Fruit fly (Drosophila melanogaster) whole organism, wandering third instar larva: ENCODE data around the gene BG642312.

Experiments used
- Abd-B ChIP-seq: fragments of >200 bp; optimal IDR thresholded peaks from 2 replicates; lab custom pipeline; 2017; ENCODE audit warnings: missing biosample characterization, missing genetic modification characterization
- CG32264 ChIP-seq: fragments of 200-800 bp; sonication (Bioruptor generic); optimal IDR thresholded peaks from 2 replicates; lab custom pipeline; 2016; ENCODE audit warnings: missing biosample characterization, missing genetic modification characterization
- CG9705 ChIP-seq: fragments of 200-800 bp; sonication (Bioruptor generic); optimal IDR thresholded peaks from 2 replicates; lab custom pipeline; 2018; ENCODE audit warnings: missing biosample characterization, mild to moderate bottlenecking, missing genetic modification characterization
- CrebA ChIP-seq: fragments of 200-800 bp; sonication (Bioruptor generic); optimal IDR thresholded peaks from 2 replicates; lab custom pipeline; 2016; ENCODE audit warnings: missing biosample characterization, mild to moderate bottlenecking, missing genetic modification characterization, borderline replicate concordance
- Dfd ChIP-seq: fragments of >200 bp; optimal IDR thresholded peaks from 2 replicates; lab custom pipeline; 2017; ENCODE audit warnings: missing biosample characterization, missing genetic modification characterization
- Dif ChIP-seq: fragments of 200-275, 200-300 bp; sonication (Bioruptor generic); optimal IDR thresholded peaks from 2 replicates; lab custom pipeline; 2018; ENCODE audit warnings: missing biosample characterization, missing genetic modification characterization; ENCODE audit not compliant: partially characterized antibody
- GATAd ChIP-seq: sonication (Bioruptor generic); optimal IDR thresholded peaks from 2 replicates; lab custom pipeline; 2016; ENCODE audit warnings: missing biosample characterization, missing genetic modification characterization
- HLH106 ChIP-seq: fragments of 200-800 bp; optimal IDR thresholded peaks from 3 replicates; lab custom pipeline; 2019; ENCODE audit warnings: missing biosample characterization, mild to moderate bottlenecking, missing genetic modification characterization, moderate library complexity
- Hnf4 ChIP-seq: fragments of 200-800 bp; sonication (Bioruptor generic); optimal IDR thresholded peaks from 2 replicates; lab custom pipeline; 2016; ENCODE audit warnings: missing biosample characterization, mild to moderate bottlenecking, missing genetic modification characterization
- Hr78 ChIP-seq: fragments of >200 bp; optimal IDR thresholded peaks from 2 replicates; lab custom pipeline; 2017; ENCODE audit warnings: missing biosample characterization, missing genetic modification characterization
- Hr83 ChIP-seq: fragments of 200-300 bp; sonication (Bioruptor generic); optimal IDR thresholded peaks from 2 replicates; lab custom pipeline; 2016; ENCODE audit warnings: missing biosample characterization, mild to moderate bottlenecking, missing genetic modification characterization, moderate library complexity; ENCODE audit not compliant: poor library complexity, severe bottlenecking
- Jra ChIP-seq: sonication (Bioruptor generic); optimal IDR thresholded peaks from 2 replicates; lab custom pipeline; 2016; ENCODE audit warnings: missing biosample characterization, missing genetic modification characterization
- Mio ChIP-seq: sonication (Bioruptor generic); optimal IDR thresholded peaks from 2 replicates; lab custom pipeline; 2016; ENCODE audit warnings: missing biosample characterization, missing genetic modification characterization
- Myc ChIP-seq: fragments of >200 bp; optimal IDR thresholded peaks from 2 replicates; lab custom pipeline; 2017
- N ChIP-seq: fragments of >200 bp; optimal IDR thresholded peaks from 2 replicates; lab custom pipeline; 2018; ENCODE audit warnings: missing biosample characterization, missing external identifiers, missing genetic modification characterization
- OdsH ChIP-seq: fragments of 200-800 bp; sonication (Bioruptor generic); optimal IDR thresholded peaks from 2 replicates; lab custom pipeline; 2016; ENCODE audit warnings: missing biosample characterization, mild to moderate bottlenecking, missing genetic modification characterization
- Rel ChIP-seq, 2 experiments: fragments of 200-800 bp; sonication (Bioruptor generic) in 1 of 2; optimal IDR thresholded peaks; 2 replicates in 1 of 2; 3 replicates in 1 of 2; lab custom pipeline; 2016 to 2019; ENCODE audit warnings: mild to moderate bottlenecking in 2 of 2, missing biosample characterization in 2 of 2, missing genetic modification characterization in 2 of 2, moderate library complexity in 1 of 2
- Sp1 ChIP-seq: fragments of 200-800 bp; sonication (Bioruptor generic); optimal IDR thresholded peaks from 3 replicates; lab custom pipeline; 2019; ENCODE audit warnings: missing biosample characterization, mild to moderate bottlenecking, missing genetic modification characterization, moderate library complexity
- Vsx2 ChIP-seq: fragments of 200-300, 225-300 bp; sonication (Bioruptor generic); optimal IDR thresholded peaks from 2 replicates; lab custom pipeline; 2018; ENCODE audit warnings: missing biosample characterization, missing genetic modification characterization; ENCODE audit not compliant: partially characterized antibody
- br ChIP-seq: fragments of 200-800 bp; sonication (Bioruptor generic); optimal IDR thresholded peaks from 2 replicates; lab custom pipeline; 2016; ENCODE audit warnings: missing biosample characterization, missing genetic modification characterization
- brk ChIP-seq: fragments of 200-800 bp; sonication (Bioruptor generic); optimal IDR thresholded peaks from 2 replicates; lab custom pipeline; 2016; ENCODE audit warnings: missing biosample characterization, mild to moderate bottlenecking, missing genetic modification characterization
- dl ChIP-seq, 2 experiments: fragments of 175-275, 200-275 bp in 1 of 2; fragments of 200-275 bp in 1 of 2; sonication (Bioruptor generic); optimal IDR thresholded peaks; lab custom pipeline; 2018; ENCODE audit warnings: mild to moderate bottlenecking in 2 of 2, missing biosample characterization in 2 of 2, missing genetic modification characterization in 2 of 2, moderate library complexity in 2 of 2; ENCODE audit not compliant: partially characterized antibody in 2 of 2, insufficient read depth in 1 of 2
- dmrt93B ChIP-seq: fragments of 200-800 bp; sonication (Bioruptor generic); optimal IDR thresholded peaks from 2 replicates; lab custom pipeline; 2018; ENCODE audit warnings: missing biosample characterization, mild to moderate bottlenecking, missing genetic modification characterization
- dsf ChIP-seq: sonication (Bioruptor generic); optimal IDR thresholded peaks from 2 replicates; lab custom pipeline; 2016; ENCODE audit warnings: missing biosample characterization, missing genetic modification characterization, borderline replicate concordance
- ey ChIP-seq: fragments of 200-800 bp; sonication (Bioruptor generic); optimal IDR thresholded peaks from 2 replicates; lab custom pipeline; 2016; ENCODE audit warnings: missing biosample characterization, missing genetic modification characterization
- foxo ChIP-seq, 2 experiments: fragments of 200-800 bp; sonication (Bioruptor generic); optimal IDR thresholded peaks; 2 replicates in 1 of 2; 3 replicates in 1 of 2; lab custom pipeline; 2016 to 2017; ENCODE audit warnings: missing biosample characterization in 2 of 2, missing genetic modification characterization in 2 of 2
- fru ChIP-seq: fragments of 200-800 bp; sonication (Bioruptor generic); optimal IDR thresholded peaks from 3 replicates; lab custom pipeline; 2016; ENCODE audit warnings: missing biosample characterization, mild to moderate bottlenecking, missing genetic modification characterization
- h ChIP-seq: fragments of 200-800 bp; sonication (Bioruptor generic); optimal IDR thresholded peaks from 3 replicates; lab custom pipeline; 2016; ENCODE audit warnings: missing biosample characterization, mild to moderate bottlenecking, missing genetic modification characterization
- jim ChIP-seq: fragments of 175-275, 200-325 bp; sonication (Bioruptor generic); optimal IDR thresholded peaks from 2 replicates; lab custom pipeline; 2016; ENCODE audit warnings: missing biosample characterization, mild to moderate bottlenecking, missing genetic modification characterization
- lola ChIP-seq: fragments of >200 bp; optimal IDR thresholded peaks from 2 replicates; lab custom pipeline; 2017; ENCODE audit warnings: missing biosample characterization, missing genetic modification characterization
- pan ChIP-seq: fragments of >200 bp; optimal IDR thresholded peaks from 2 replicates; lab custom pipeline; 2017
- psq ChIP-seq: fragments of 200-800 bp; sonication (Bioruptor generic); optimal IDR thresholded peaks from 3 replicates; lab custom pipeline; 2017; ENCODE audit warnings: missing biosample characterization, mild to moderate bottlenecking, missing genetic modification characterization, moderate library complexity
- rgr ChIP-seq: fragments of 200-800 bp; sonication (Bioruptor generic); optimal IDR thresholded peaks from 3 replicates; lab custom pipeline; 2016; ENCODE audit warnings: missing biosample characterization, mild to moderate bottlenecking, missing genetic modification characterization
- sage ChIP-seq: fragments of 200-800 bp; sonication (Bioruptor generic); optimal IDR thresholded peaks from 2 replicates; lab custom pipeline; 2016; ENCODE audit warnings: missing biosample characterization, mild to moderate bottlenecking, missing genetic modification characterization
- sv ChIP-seq: fragments of 200-800 bp; sonication (Bioruptor generic); optimal IDR thresholded peaks from 3 replicates; lab custom pipeline; 2016; ENCODE audit warnings: missing biosample characterization, missing genetic modification characterization
- tai ChIP-seq: sonication (Bioruptor generic); optimal IDR thresholded peaks from 2 replicates; lab custom pipeline; 2016; ENCODE audit warnings: missing biosample characterization, missing genetic modification characterization
- usp ChIP-seq: fragments of >200 bp; optimal IDR thresholded peaks from 2 replicates; lab custom pipeline; 2017; ENCODE audit warnings: missing biosample characterization, missing genetic modification characterization
- woc ChIP-seq: sonication (Bioruptor generic); optimal IDR thresholded peaks from 2 replicates; lab custom pipeline; 2016; ENCODE audit warnings: missing biosample characterization, mild to moderate bottlenecking, missing genetic modification characterization

BG642312 gene

dm6 chr3L:6192822-6193555 lies 40.2 kb downstream of the BG642312 start, which contains the start of the genes Sf3b6 and Tnpo (continued):
- no peak for TF ChIP-seq dl (GFP tag; optimal IDR thresholded peaks at IDR 0.05; lab: Kevin White, UChicago; ENCODE audit: insufficient read depth in 1 of 2, partially characterized antibody in 2 of 2)
- TF ChIP-seq HLH106 (tag; lab: Kevin White, UChicago) = peak; percentile 91
- TF ChIP-seq foxo (GFP tag; optimal IDR thresholded peaks at IDR 0.05; lab: Kevin White, UChicago) = peak in 1 of 2 experiments; percentile 88
- TF ChIP-seq Hnf4 (GFP tag; lab: Kevin White, UChicago) = peak; percentile 73
- peak; percentile 54 for TF ChIP-seq Jra
- TF ChIP-seq ey (GFP tag; lab: Kevin White, UChicago) = peak; percentile 80
- no peak for TF ChIP-seq CG32264 (GFP tag; lab: Kevin White, UChicago)
- TF ChIP-seq lola (GFP tag; lab: Kevin White, UChicago) = no peak
- no peak for TF ChIP-seq Dif (GFP tag; lab: Kevin White, UChicago)
- TF ChIP-seq Hr83 (GFP tag; lab: Kevin White, UChicago) = peak; percentile 34
- no peak for TF ChIP-seq brk (GFP tag; lab: Kevin White, UChicago)

DNA sequence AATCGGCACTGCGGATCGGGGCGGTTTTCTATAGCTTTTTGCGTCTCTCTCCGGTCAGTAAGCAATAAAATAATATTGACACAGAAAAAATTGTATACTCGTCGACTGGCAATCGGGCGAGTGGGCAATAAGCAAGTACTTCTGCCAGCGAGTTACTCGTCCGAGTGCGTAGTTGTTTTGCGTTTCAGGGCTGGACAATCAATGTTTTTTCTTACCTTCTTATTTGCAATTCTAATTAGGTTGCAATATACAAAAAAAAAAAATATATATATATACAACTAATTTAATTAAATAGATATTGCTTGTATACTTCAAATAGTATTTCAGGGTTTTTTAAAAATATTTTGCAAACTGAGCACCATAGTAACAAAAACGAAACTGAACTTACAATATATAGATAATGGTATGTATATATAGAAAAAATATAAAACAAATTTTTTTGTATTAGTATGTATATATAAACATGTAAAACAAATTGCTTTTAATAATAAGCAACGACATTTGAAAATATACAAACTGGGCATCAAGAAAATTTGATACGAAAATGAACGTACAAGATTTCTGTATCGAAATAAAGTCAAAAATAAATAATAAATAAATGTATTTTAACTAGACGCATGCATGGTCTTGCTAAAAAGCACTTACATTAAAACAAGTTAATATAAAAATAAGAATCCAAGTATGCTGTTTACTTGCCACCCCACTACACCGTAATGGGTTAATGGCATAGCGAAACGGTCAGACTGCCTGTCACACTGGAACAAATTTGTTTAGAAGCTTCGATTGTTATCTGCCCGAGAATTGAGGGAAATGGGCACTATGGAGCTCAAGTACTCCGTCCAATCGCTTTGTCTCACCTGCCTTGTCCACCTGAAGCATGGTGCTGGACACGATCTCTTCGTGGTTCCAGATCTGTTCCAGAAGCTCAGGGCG lies 43.9 kb downstream of the BG642312 start, which contains the start of the genes D19A and CG7386:
TSS of gene D19A (minus strand) at position 129 of the 933 bp plus-strand sequence.
TSS of gene CG7386 (plus strand) at position 751 of the 933 bp plus-strand sequence.
- no peak for TF ChIP-seq CG32264 (GFP tag; lab: Kevin White, UChicago)
- TF ChIP-seq Abd-B (GFP tag; lab: Kevin White, UChicago) = no peak
- TF ChIP-seq Jra = no peak
- TF ChIP-seq Myc (lab: Kevin White, UChicago) = peak; percentile 30
- TF ChIP-seq Hr83 (GFP tag; lab: Kevin White, UChicago) = peak; percentile 91
- peak; percentile 39 for TF ChIP-seq HLH106 (tag; lab: Kevin White, UChicago)
- TF ChIP-seq pan (lab: Kevin White, UChicago) = no peak
- no peak for TF ChIP-seq Mio (GFP tag; lab: Kevin White, UChicago)
- TF ChIP-seq dsf (GFP tag; lab: Kevin White, UChicago) = no peak
- no peak for TF ChIP-seq GATAd
- peak; percentile 66 for TF ChIP-seq Hnf4 (GFP tag; lab: Kevin White, UChicago)
- TF ChIP-seq fru (GFP tag; lab: Kevin White, UChicago) = peak; percentile 24
- TF ChIP-seq N (GFP tag; lab: Kevin White, UChicago) = no peak
- peak; percentile 79 for TF ChIP-seq woc (GFP tag; lab: Kevin White, UChicago)
- no peak for TF ChIP-seq Dfd
- no peak for TF ChIP-seq Hr78 (GFP tag; lab: Kevin White, UChicago)
- TF ChIP-seq CrebA (GFP tag; lab: Kevin White, UChicago) = no peak
- TF ChIP-seq lola (GFP tag; lab: Kevin White, UChicago) = no peak
- TF ChIP-seq dmrt93B (GFP tag; lab: Kevin White, UChicago) = no peak
- no peak for TF ChIP-seq sage (GFP tag; lab: Kevin White, UChicago)
- peak; percentile 51 for TF ChIP-seq br (GFP tag; lab: Kevin White, UChicago)
- TF ChIP-seq CG9705 (GFP tag; lab: Kevin White, UChicago) = peak; percentile 45
- TF ChIP-seq OdsH (GFP tag; lab: Kevin White, UChicago) = peak; percentile 28
- peak; percentile 59 for TF ChIP-seq rgr
- peak; percentile 65 for TF ChIP-seq Sp1 (GFP tag; lab: Kevin White, UChicago)
- TF ChIP-seq dl (GFP tag; optimal IDR thresholded peaks at IDR 0.05; lab: Kevin White, UChicago; ENCODE audit: insufficient read depth in 1 of 2, partially characterized antibody in 2 of 2) = peak in 1 of 2 experiments; percentile 28
- peak; percentile 65 for TF ChIP-seq sv
- TF ChIP-seq jim = no peak
- no peak for TF ChIP-seq brk (GFP tag; lab: Kevin White, UChicago)
- TF ChIP-seq tai (GFP tag; lab: Kevin White, UChicago) = no peak
- peak; percentile 55 for TF ChIP-seq psq (GFP tag; lab: Kevin White, UChicago)
- TF ChIP-seq h (GFP tag; lab: Kevin White, UChicago) = peak; percentile 58
- TF ChIP-seq Dif (GFP tag; lab: Kevin White, UChicago) = peak; percentile 91
- TF ChIP-seq foxo (GFP tag; optimal IDR thresholded peaks at IDR 0.05; lab: Kevin White, UChicago) = peak in 1 of 2 experiments; percentile 70
- TF ChIP-seq ey (GFP tag; lab: Kevin White, UChicago) = peak; percentile 47
- TF ChIP-seq Vsx2 (GFP tag; lab: Kevin White, UChicago) = peak; percentile 96
- no peak for TF ChIP-seq Rel (GFP tag; optimal IDR thresholded peaks at IDR 0.05; lab: Kevin White, UChicago)
- peak; percentile 24 for TF ChIP-seq Rel (tag; optimal IDR thresholded peaks at IDR 0.05; lab: Kevin White, UChicago)
- no peak for TF ChIP-seq usp (GFP tag; lab: Kevin White, UChicago)
